Worm (Caenorhabditis elegans): Measurements from ENCODE around the gene cyn-11.

- TF ChIP-seq B0035.1 (tag; optimal IDR thresholded peaks at IDR 0.05): no peak
- TF ChIP-seq ztf-28 (GFP tag; IDR thresholded peaks at IDR 0.05): no peak
- no peak for TF ChIP-seq F23B12.7 (tag; optimal IDR thresholded peaks at IDR 0.05; ENCODE audit: insufficient read depth)
- no peak for TF ChIP-seq unc-62 (GFP tag; optimal IDR thresholded peaks at IDR 0.05)
- no peak for TF ChIP-seq pha-4 (tag; optimal IDR thresholded peaks at IDR 0.05)
- no peak for TF ChIP-seq unc-130 (GFP tag; optimal IDR thresholded peaks at IDR 0.05)
- no peak for TF ChIP-seq Y56A3A.18 (GFP tag; IDR thresholded peaks at IDR 0.05)
- TF ChIP-seq mel-28 (tag; optimal IDR thresholded peaks at IDR 0.05; ENCODE audit: borderline replicate concordance): no peak
These were observed 14.2 kb upstream of the cyn-11 start for ce11 chrII:8730281-8730680.
